Worm (Caenorhabditis elegans) whole organism, young adult: ENCODE data around the gene vps-37.

Source experiments
- F33H1.4 ChIP-seq: fragments of 200-800 bp; sonication (Bioruptor generic); IDR thresholded peaks from 2 replicates; pipeline ENCODE4 v1.3.6; 2022; ENCODE audit warnings: missing genetic modification reagents, missing genetic modification characterization, missing compliant biosample characterization
- ceh-91 ChIP-seq: fragments of 200-800 bp; sonication (Bioruptor generic); IDR thresholded peaks from 2 replicates; pipeline ENCODE4 v1.3.6; 2022; ENCODE audit warnings: missing genetic modification reagents, missing genetic modification characterization, missing compliant biosample characterization
- egl-18 ChIP-seq: fragments of 200-800 bp; sonication (Bioruptor generic); IDR thresholded peaks from 2 replicates; pipeline ENCODE4 v1.3.6; 2022; ENCODE audit warnings: missing genetic modification reagents, missing genetic modification characterization, missing compliant biosample characterization
- madf-8 ChIP-seq: fragments of 200-800 bp; sonication (Bioruptor generic); conservative IDR thresholded peaks from 2 replicates; pipeline ENCODE4 v1.3.6; 2022; ENCODE audit warnings: missing genetic modification reagents, missing genetic modification characterization, missing compliant biosample characterization
- nhr-80 ChIP-seq: sonication (generic microtip); optimal IDR thresholded peaks from 2 replicates; lab custom pipeline; 2016; ENCODE audit warnings: missing genetic modification characterization, missing compliant biosample characterization

Gene vps-37

DNA sequence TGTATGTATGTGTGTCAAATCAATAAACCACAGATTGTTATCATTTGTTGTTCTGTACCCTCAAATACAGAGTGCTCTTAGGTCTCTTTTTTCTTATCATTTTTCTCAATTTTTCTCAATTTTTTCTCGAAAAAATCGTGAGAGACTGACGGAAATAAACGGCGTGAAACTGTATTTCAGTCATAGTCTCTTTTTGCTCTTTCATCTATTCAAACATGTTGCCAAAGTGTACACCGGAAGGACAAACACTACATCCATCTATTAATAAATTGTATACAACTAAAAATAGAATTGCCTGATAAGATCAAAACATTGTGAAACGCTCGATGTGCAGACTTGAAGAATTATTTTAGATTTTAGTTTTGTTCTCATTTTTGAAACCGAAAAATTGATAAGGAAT, 41.9 kb downstream of the vps-37 start:
- TF ChIP-seq egl-18 (no peak), nhr-80 (tag; lab: Kevin White, UChicago) (peak; percentile 38)

DNA sequence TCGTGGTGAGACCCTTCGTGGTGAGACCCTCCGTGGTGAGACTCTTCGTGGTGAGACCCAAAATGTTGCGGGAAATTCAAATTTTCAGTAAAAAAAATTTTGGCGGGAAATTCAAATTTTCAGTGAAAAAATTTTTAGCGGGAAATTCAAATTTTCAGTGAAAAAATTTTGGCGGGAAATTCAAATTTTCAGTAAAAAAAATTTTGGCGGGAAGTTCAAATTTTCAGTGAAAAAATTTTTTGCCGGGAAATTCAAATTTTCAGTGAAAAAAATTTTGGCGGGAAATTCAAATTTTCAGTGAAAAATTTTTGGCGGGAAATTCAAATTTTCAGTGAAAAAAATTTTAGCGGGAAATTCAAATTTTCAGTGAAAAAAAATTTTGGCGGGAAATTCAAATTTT, 47.6 kb downstream of the vps-37 start:
- peak; percentile 66 for TF ChIP-seq F33H1.4 (GFP tag; lab: Robert Waterston, UW)
- 0 out of 2 replicates have a peak, but pooled peaks have one; percentile 29 for TF ChIP-seq madf-8 (GFP tag; lab: Robert Waterston, UW)
- TF ChIP-seq ceh-91 (GFP tag; lab: Robert Waterston, UW): peak; percentile 39; the same call in 1 of the 2 replicates
